Worm (Caenorhabditis elegans) whole organism, late embryonic: ENCODE results near the gene gbh-2.

Experiments
- C38D4.7 ChIP-seq: fragments of 200-800 bp; sonication (Bioruptor generic); optimal IDR thresholded peaks from 2 replicates; lab custom pipeline; 2018; ENCODE audit warnings: mild to moderate bottlenecking, missing genetic modification characterization, moderate library complexity, missing compliant biosample characterization
- K09A11.1 ChIP-seq: sonication (generic microtip); optimal IDR thresholded peaks from 2 replicates; lab custom pipeline; 2017; ENCODE audit warnings: antibody characterized with exemption, mild to moderate bottlenecking, missing genetic modification characterization, missing compliant biosample characterization; ENCODE audit not compliant: insufficient read depth
- T23F11.4 ChIP-seq: fragments of 200-800 bp; sonication (Bioruptor generic); optimal IDR thresholded peaks from 2 replicates; lab custom pipeline; 2018; ENCODE audit warnings: mild to moderate bottlenecking, missing genetic modification characterization, missing compliant biosample characterization
- Y22D7AL.16 ChIP-seq: sonication (generic microtip); optimal IDR thresholded peaks from 2 replicates; lab custom pipeline; 2016; ENCODE audit warnings: missing genetic modification characterization, missing compliant biosample characterization
- ama-1 ChIP-seq: fragments of 150-350 bp; optimal IDR thresholded peaks from 2 replicates; lab custom pipeline; 2014
- ceh-14 ChIP-seq: sonication (generic microtip); optimal IDR thresholded peaks from 2 replicates; lab custom pipeline; 2016; ENCODE audit warnings: missing genotype, missing genetic modification characterization, missing compliant biosample characterization
- ceh-19 ChIP-seq: fragments of 200-800 bp; sonication (Bioruptor generic); optimal IDR thresholded peaks from 2 replicates; lab custom pipeline; 2018; ENCODE audit warnings: mild to moderate bottlenecking, missing genetic modification characterization, missing compliant biosample characterization
- ceh-2 ChIP-seq: sonication (generic microtip); optimal IDR thresholded peaks from 2 replicates; lab custom pipeline; 2016; ENCODE audit warnings: missing genotype, missing genetic modification characterization, missing compliant biosample characterization
- ceh-31 ChIP-seq: sonication (generic microtip); optimal IDR thresholded peaks from 2 replicates; lab custom pipeline; 2016; ENCODE audit warnings: missing genetic modification characterization, missing compliant biosample characterization
- ceh-34 ChIP-seq: sonication (generic microtip); optimal IDR thresholded peaks from 2 replicates; lab custom pipeline; 2016; ENCODE audit warnings: mild to moderate bottlenecking, missing genetic modification characterization, missing compliant biosample characterization
- ceh-48 ChIP-seq: sonication (generic microtip); optimal IDR thresholded peaks from 2 replicates; lab custom pipeline; 2016; ENCODE audit warnings: missing genetic modification characterization, inconsistent platforms, missing compliant biosample characterization
- ceh-6 ChIP-seq: fragments of 200-800 bp; sonication (Bioruptor generic); optimal IDR thresholded peaks from 2 replicates; lab custom pipeline; 2018; ENCODE audit warnings: mild to moderate bottlenecking, missing genetic modification characterization, missing compliant biosample characterization
- ceh-9 ChIP-seq: sonication (generic microtip); optimal IDR thresholded peaks from 2 replicates; lab custom pipeline; 2016; ENCODE audit warnings: mild to moderate bottlenecking, missing genetic modification characterization, inconsistent platforms, missing compliant biosample characterization
- che-1 ChIP-seq: sonication (generic microtip); optimal IDR thresholded peaks from 2 replicates; lab custom pipeline; 2016; ENCODE audit warnings: mild to moderate bottlenecking, missing genetic modification characterization, missing compliant biosample characterization
- dmd-4 ChIP-seq: sonication (generic microtip); optimal IDR thresholded peaks from 2 replicates; lab custom pipeline; 2016; ENCODE audit warnings: borderline replicate concordance, missing genetic modification characterization, missing compliant biosample characterization
- dve-1 ChIP-seq: sonication (generic microtip); optimal IDR thresholded peaks from 2 replicates; lab custom pipeline; 2017; ENCODE audit warnings: antibody characterized with exemption, mild to moderate bottlenecking, missing genetic modification characterization, missing compliant biosample characterization
- eyg-1 ChIP-seq: sonication (generic microtip); optimal IDR thresholded peaks from 2 replicates; lab custom pipeline; 2016; ENCODE audit warnings: missing genotype, missing genetic modification characterization, missing compliant biosample characterization
- fax-1 ChIP-seq: sonication (generic microtip); optimal IDR thresholded peaks from 2 replicates; lab custom pipeline; 2016; ENCODE audit warnings: missing genotype, missing genetic modification characterization, missing compliant biosample characterization
- fkh-6 ChIP-seq: sonication (generic microtip); optimal IDR thresholded peaks from 2 replicates; lab custom pipeline; 2016; ENCODE audit warnings: missing genetic modification characterization, missing compliant biosample characterization
- hlh-13 ChIP-seq: fragments of 200-800 bp; sonication (Bioruptor generic); optimal IDR thresholded peaks from 2 replicates; lab custom pipeline; 2018; ENCODE audit warnings: mild to moderate bottlenecking, missing genetic modification characterization, missing compliant biosample characterization
- hlh-15 ChIP-seq: sonication (generic microtip); optimal IDR thresholded peaks from 2 replicates; lab custom pipeline; 2016; ENCODE audit warnings: missing genetic modification characterization, missing compliant biosample characterization
- hlh-30 ChIP-seq: sonication (generic microtip); optimal IDR thresholded peaks from 2 replicates; lab custom pipeline; 2017; ENCODE audit warnings: antibody characterized with exemption, missing genetic modification characterization, missing compliant biosample characterization; ENCODE audit not compliant: insufficient read depth
- hlh-6 ChIP-seq: sonication (generic microtip); optimal IDR thresholded peaks from 2 replicates; lab custom pipeline; 2016; ENCODE audit warnings: missing genotype, missing genetic modification characterization, missing compliant biosample characterization
- hlh-8 ChIP-seq: sonication (generic microtip); optimal IDR thresholded peaks from 2 replicates; lab custom pipeline; 2016; ENCODE audit warnings: missing genotype, missing genetic modification characterization, missing compliant biosample characterization
- lin-11 ChIP-seq: fragments of 200-800 bp; sonication (Bioruptor generic); optimal IDR thresholded peaks from 2 replicates; lab custom pipeline; 2018; ENCODE audit warnings: mild to moderate bottlenecking, missing genetic modification characterization, missing compliant biosample characterization
- mec-3 ChIP-seq: sonication (generic microtip); optimal IDR thresholded peaks from 2 replicates; lab custom pipeline; 2016; ENCODE audit warnings: borderline replicate concordance, missing genetic modification characterization, missing compliant biosample characterization
- nhr-11 ChIP-seq: fragments of 150-350 bp; optimal IDR thresholded peaks from 2 replicates; lab custom pipeline; 2014; ENCODE audit warnings: missing biosample characterization, missing genetic modification characterization
- nhr-232 ChIP-seq: sonication (generic microtip); optimal IDR thresholded peaks from 2 replicates; lab custom pipeline; 2016; ENCODE audit warnings: missing genetic modification characterization, missing compliant biosample characterization
- odd-2 ChIP-seq: sonication (generic microtip); optimal IDR thresholded peaks from 2 replicates; lab custom pipeline; 2017; ENCODE audit warnings: antibody characterized with exemption, mild to moderate bottlenecking, missing genetic modification characterization, missing compliant biosample characterization
- pat-9 ChIP-seq: fragments of 200-800 bp; sonication (Bioruptor generic); optimal IDR thresholded peaks from 2 replicates; lab custom pipeline; 2018; ENCODE audit warnings: mild to moderate bottlenecking, missing genetic modification characterization, moderate library complexity, missing compliant biosample characterization
- pax-1 ChIP-seq: fragments of 150-350 bp; optimal IDR thresholded peaks from 2 replicates; lab custom pipeline; 2014; ENCODE audit warnings: missing biosample characterization, missing genetic modification characterization
- pha-4 ChIP-seq: fragments of 150-350 bp; optimal IDR thresholded peaks from 2 replicates; lab custom pipeline; 2018; ENCODE audit warnings: missing biosample characterization, missing genetic modification reagents, missing genetic modification characterization
- pqm-1 ChIP-seq: sonication (generic microtip); optimal IDR thresholded peaks from 2 replicates; lab custom pipeline; 2016; ENCODE audit warnings: missing genetic modification characterization, missing compliant biosample characterization
- ref-2 ChIP-seq: sonication (generic microtip); optimal IDR thresholded peaks from 2 replicates; lab custom pipeline; 2016; ENCODE audit warnings: missing genetic modification characterization, missing compliant biosample characterization
- rnt-1 ChIP-seq: sonication (generic microtip); optimal IDR thresholded peaks from 2 replicates; lab custom pipeline; 2016; ENCODE audit warnings: missing genetic modification characterization, missing compliant biosample characterization
- sox-2 ChIP-seq: fragments of 200-800 bp; sonication (Bioruptor generic); IDR thresholded peaks from 2 replicates; pipeline ENCODE4 v1.3.6; 2022; ENCODE audit warnings: missing genetic modification reagents, missing genetic modification characterization, missing compliant biosample characterization
- sox-4 ChIP-seq: sonication (generic microtip); optimal IDR thresholded peaks from 2 replicates; lab custom pipeline; 2017; ENCODE audit warnings: mild to moderate bottlenecking, missing genetic modification characterization, inconsistent platforms, missing compliant biosample characterization
- syd-9 ChIP-seq: sonication (generic microtip); optimal IDR thresholded peaks from 2 replicates; lab custom pipeline; 2016; ENCODE audit warnings: mild to moderate bottlenecking, missing genetic modification characterization, moderate library complexity, missing compliant biosample characterization
- tbx-7 ChIP-seq: sonication (generic microtip); optimal IDR thresholded peaks from 2 replicates; lab custom pipeline; 2016; ENCODE audit warnings: missing genotype, missing genetic modification characterization, missing compliant biosample characterization
- unc-42 ChIP-seq: sonication (generic microtip); optimal IDR thresholded peaks from 2 replicates; lab custom pipeline; 2016; ENCODE audit warnings: missing genotype, missing genetic modification characterization, missing compliant biosample characterization
- unc-86 ChIP-seq: sonication (generic microtip); optimal IDR thresholded peaks from 2 replicates; lab custom pipeline; 2016; ENCODE audit warnings: missing genetic modification characterization, missing compliant biosample characterization
- ztf-16 ChIP-seq: sonication (generic microtip); optimal IDR thresholded peaks from 2 replicates; lab custom pipeline; 2017; ENCODE audit warnings: missing genetic modification characterization, missing compliant biosample characterization

gbh-2 gene

DNA sequence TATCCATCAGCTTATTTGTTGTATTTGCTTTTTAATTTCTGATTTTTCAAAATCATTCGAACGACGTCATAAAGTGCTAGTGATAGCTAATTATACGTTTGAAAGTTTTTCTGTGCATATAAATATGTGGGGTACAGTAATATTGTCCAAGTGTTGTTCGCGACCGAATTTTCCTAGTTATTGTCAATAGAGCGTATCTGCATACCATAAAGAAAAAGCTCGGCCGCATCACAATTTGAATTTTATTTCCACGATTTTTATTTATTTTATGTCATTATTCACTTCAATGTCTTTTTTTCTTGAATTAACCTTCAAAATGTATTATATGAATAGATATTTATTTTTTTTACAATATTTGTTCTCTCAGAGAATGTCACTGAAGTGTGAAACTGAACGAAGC, 31.1 kb downstream of the gbh-2 start, which contains the start of gene rnh-2 (continued):
- TF ChIP-seq ceh-34 (tag; lab: Kevin White, UChicago): no peak
- no peak for TF ChIP-seq nhr-232 (tag; lab: Kevin White, UChicago)
- no peak for TF ChIP-seq T23F11.4 (GFP tag; lab: Kevin White, UChicago)
- TF ChIP-seq eyg-1 (tag; lab: Kevin White, UChicago): no peak
- TF ChIP-seq ztf-16 (tag; lab: Kevin White, UChicago): no peak
- TF ChIP-seq Y22D7AL.16: no peak
- no peak for TF ChIP-seq sox-2 (GFP tag; lab: Robert Waterston, UW)
- TF ChIP-seq che-1: no peak
- no peak for TF ChIP-seq ceh-9 (tag; lab: Kevin White, UChicago)
- TF ChIP-seq ama-1 (lab: Kevin White, UChicago): no peak
- TF ChIP-seq unc-42 (tag; lab: Kevin White, UChicago): peak; percentile 29
- peak; percentile 37 for TF ChIP-seq hlh-8
- TF ChIP-seq tbx-7 (tag; lab: Kevin White, UChicago): peak; percentile 67
- TF ChIP-seq ceh-48 (tag; lab: Kevin White, UChicago): no peak
- no peak for TF ChIP-seq odd-2 (tag; lab: Kevin White, UChicago)
- TF ChIP-seq sox-4 (tag; lab: Kevin White, UChicago): no peak
- TF ChIP-seq lin-11 (tag; lab: Kevin White, UChicago): no peak
- peak; percentile 39 for TF ChIP-seq ceh-14
- TF ChIP-seq dve-1: peak; percentile 13
- no peak for TF ChIP-seq hlh-30 (tag; lab: Kevin White, UChicago)
- TF ChIP-seq pax-1 (tag; lab: Kevin White, UChicago): no peak
- TF ChIP-seq K09A11.1 (tag; lab: Kevin White, UChicago): no peak
- peak; percentile 80 for TF ChIP-seq ceh-2 (tag; lab: Kevin White, UChicago)
- TF ChIP-seq fax-1: no peak
- TF ChIP-seq C38D4.7: no peak
- peak; percentile 87 for TF ChIP-seq ceh-31 (tag; lab: Kevin White, UChicago)
- no peak for TF ChIP-seq ceh-6 (GFP tag; lab: Kevin White, UChicago)
- TF ChIP-seq nhr-11: no peak
- TF ChIP-seq ceh-19 (GFP tag; lab: Kevin White, UChicago): no peak
- TF ChIP-seq fkh-6 (tag; lab: Kevin White, UChicago): no peak
- no peak for TF ChIP-seq pat-9 (tag; lab: Kevin White, UChicago)
- no peak for TF ChIP-seq syd-9 (tag; lab: Kevin White, UChicago)
- peak; percentile 52 for TF ChIP-seq ref-2
- TF ChIP-seq hlh-6 (tag; lab: Kevin White, UChicago): no peak
- no peak for TF ChIP-seq unc-86 (tag; lab: Kevin White, UChicago)

DNA sequence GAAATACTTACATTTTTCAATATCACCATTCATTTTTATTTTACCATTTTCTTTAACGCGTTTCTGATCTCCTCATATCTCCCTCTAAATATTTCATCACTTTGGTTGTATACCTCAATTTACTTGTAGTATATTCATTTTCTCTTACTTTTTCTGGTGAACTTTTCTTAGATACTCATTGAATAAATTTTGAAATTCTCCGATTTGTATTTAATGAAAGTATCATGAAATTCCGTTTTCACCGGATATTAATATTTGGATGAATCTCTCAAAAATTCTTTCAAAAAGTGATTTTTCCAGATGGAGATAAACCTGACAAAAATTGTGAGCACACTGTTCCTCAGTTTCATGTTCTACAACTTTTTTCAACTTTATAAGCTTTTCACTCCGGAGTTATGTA, 32.5 kb downstream of the gbh-2 start, which contains the start of gene T13H5.8:
T13H5.8 (plus strand) TSS at position 301 of the 400 bp plus-strand sequence.
- TF ChIP-seq pqm-1: no peak
- TF ChIP-seq fkh-6 (tag; lab: Kevin White, UChicago): no peak
- no peak for TF ChIP-seq dmd-4 (tag; lab: Kevin White, UChicago)
- no peak for TF ChIP-seq fax-1
- TF ChIP-seq hlh-15 (tag; lab: Kevin White, UChicago): no peak
- no peak for TF ChIP-seq hlh-8
- no peak for TF ChIP-seq unc-42 (tag; lab: Kevin White, UChicago)
- TF ChIP-seq pha-4 (tag; lab: Kevin White, UChicago): no peak
- no peak for TF ChIP-seq tbx-7 (tag; lab: Kevin White, UChicago)
- TF ChIP-seq ceh-48 (tag; lab: Kevin White, UChicago): no peak
- TF ChIP-seq rnt-1 (tag; lab: Kevin White, UChicago): no peak
- no peak for TF ChIP-seq hlh-13 (GFP tag; lab: Kevin White, UChicago)
- no peak for TF ChIP-seq syd-9 (tag; lab: Kevin White, UChicago)
- no peak for TF ChIP-seq ceh-19 (GFP tag; lab: Kevin White, UChicago)
- no peak for TF ChIP-seq mec-3 (tag; lab: Kevin White, UChicago)
- TF ChIP-seq ztf-16 (tag; lab: Kevin White, UChicago): no peak
- TF ChIP-seq ceh-2 (tag; lab: Kevin White, UChicago): no peak
- no peak for TF ChIP-seq T23F11.4 (GFP tag; lab: Kevin White, UChicago)
- TF ChIP-seq ceh-34 (tag; lab: Kevin White, UChicago): no peak
- no peak for TF ChIP-seq Y22D7AL.16
- TF ChIP-seq, all 69 proteins: peak for 0
